Fruit fly (Drosophila melanogaster): Measurements from ENCODE around the gene Corp.

Gene Corp

DNA sequence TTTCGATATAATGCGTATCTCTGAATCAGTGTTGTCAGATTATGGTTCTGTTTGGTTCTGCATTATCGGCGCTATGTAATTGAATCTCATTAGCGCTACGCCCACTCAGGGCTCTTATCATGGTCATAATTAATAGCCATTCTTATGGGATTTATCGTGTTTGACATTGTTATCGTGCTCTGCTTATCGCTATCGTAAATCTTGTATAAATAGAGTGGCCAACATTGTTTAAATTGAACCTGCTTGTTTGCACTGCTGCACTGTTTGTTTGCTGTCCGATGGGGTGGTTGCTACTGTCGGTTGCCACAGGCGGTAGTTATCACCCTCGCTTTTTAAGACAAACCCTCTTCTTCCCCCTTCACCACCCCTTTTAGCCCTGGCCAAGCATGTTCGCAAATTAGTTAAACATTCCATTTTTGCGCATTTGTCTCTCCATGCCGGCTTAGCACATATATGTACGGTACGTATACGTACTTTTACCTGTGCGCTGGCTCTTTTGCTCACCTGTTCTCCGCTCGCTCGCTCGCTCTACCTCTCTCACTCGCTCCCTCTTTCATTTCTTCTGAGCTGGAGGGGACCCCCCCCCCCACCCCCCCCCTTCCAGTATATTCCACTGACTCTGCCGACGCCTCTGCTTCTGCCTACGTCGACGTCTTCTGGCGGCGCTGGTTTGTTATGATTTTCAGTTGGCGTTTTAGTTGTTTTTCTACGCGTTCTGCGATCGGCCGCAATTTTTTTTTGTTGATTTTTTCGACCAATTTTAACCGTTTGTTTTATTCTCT is 41.1 kb downstream of the Corp start:
- no peak for TF ChIP-seq psq (optimal IDR thresholded peaks at IDR 0.05)
- no peak for TF ChIP-seq Dll (optimal IDR thresholded peaks at IDR 0.05)
- no peak for TF ChIP-seq EcR (GFP tag; optimal IDR thresholded peaks at IDR 0.05)
- TF ChIP-seq CG8478 (optimal IDR thresholded peaks at IDR 0.05) = no peak
- TF ChIP-seq pan (optimal IDR thresholded peaks at IDR 0.05) = no peak
- TF ChIP-seq usp (GFP tag; optimal IDR thresholded peaks at IDR 0.05) = no peak

DNA sequence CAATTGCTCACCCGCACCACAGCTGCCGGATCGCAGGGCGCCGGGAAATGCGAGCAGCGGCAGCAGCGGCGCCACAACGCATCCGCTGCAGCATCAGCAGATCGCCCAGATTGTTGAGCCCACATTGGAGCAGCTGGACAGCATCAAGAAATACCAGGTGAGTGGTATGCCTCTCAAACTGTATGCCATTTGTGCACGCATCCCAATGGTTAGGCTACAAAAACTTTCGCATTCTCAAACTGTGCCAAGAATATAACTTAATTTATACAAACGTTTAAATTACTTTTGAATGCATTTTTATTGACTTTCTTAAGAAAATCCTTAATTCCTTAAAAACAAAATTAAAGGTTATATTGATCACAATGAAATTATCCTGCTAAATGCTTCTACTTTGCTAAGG is 43.3 kb downstream of the Corp start:
- no peak for TF ChIP-seq usp (GFP tag; optimal IDR thresholded peaks at IDR 0.05)
- no peak for TF ChIP-seq psq (optimal IDR thresholded peaks at IDR 0.05)
- no peak for TF ChIP-seq Dll (optimal IDR thresholded peaks at IDR 0.05)
- no peak for TF ChIP-seq EcR (GFP tag; optimal IDR thresholded peaks at IDR 0.05)
- TF ChIP-seq pan (optimal IDR thresholded peaks at IDR 0.05) = no peak
- TF ChIP-seq CG8478 (optimal IDR thresholded peaks at IDR 0.05) = no peak

Measured in whole organism.